Worm (Caenorhabditis elegans) whole organism, L2 larva: ENCODE data around the gene F08G12.1.

ENCODE experiments used
- blmp-1 ChIP-seq: sonication (generic microtip); optimal IDR thresholded peaks from 2 replicates; lab custom pipeline; 2017; ENCODE audit warnings: missing genetic modification characterization, mild to moderate bottlenecking, missing compliant biosample characterization, antibody characterized with exemption, moderate library complexity; ENCODE audit not compliant: insufficient read depth
- ceh-82 ChIP-seq: fragments of 150-350 bp; optimal IDR thresholded peaks from 2 replicates; lab custom pipeline; 2014; ENCODE audit warnings: missing biosample characterization, missing genetic modification characterization
- elt-3 ChIP-seq: sonication (generic microtip); optimal IDR thresholded peaks from 2 replicates; lab custom pipeline; 2017; ENCODE audit warnings: missing biosample characterization, missing genetic modification characterization
- lin-39 ChIP-seq: fragments of 150-350 bp; optimal IDR thresholded peaks from 2 replicates; lab custom pipeline; 2014; ENCODE audit warnings: missing biosample characterization, missing genetic modification reagents, missing genetic modification characterization
- nhr-237 ChIP-seq: fragments of 150-350 bp; optimal IDR thresholded peaks from 2 replicates; lab custom pipeline; 2014; ENCODE audit warnings: missing biosample characterization, missing genetic modification characterization
- unc-62 ChIP-seq: fragments of 150-350 bp; optimal IDR thresholded peaks from 2 replicates; lab custom pipeline; 2014; ENCODE audit warnings: missing biosample characterization, missing genetic modification reagents, missing genetic modification characterization

DNA sequence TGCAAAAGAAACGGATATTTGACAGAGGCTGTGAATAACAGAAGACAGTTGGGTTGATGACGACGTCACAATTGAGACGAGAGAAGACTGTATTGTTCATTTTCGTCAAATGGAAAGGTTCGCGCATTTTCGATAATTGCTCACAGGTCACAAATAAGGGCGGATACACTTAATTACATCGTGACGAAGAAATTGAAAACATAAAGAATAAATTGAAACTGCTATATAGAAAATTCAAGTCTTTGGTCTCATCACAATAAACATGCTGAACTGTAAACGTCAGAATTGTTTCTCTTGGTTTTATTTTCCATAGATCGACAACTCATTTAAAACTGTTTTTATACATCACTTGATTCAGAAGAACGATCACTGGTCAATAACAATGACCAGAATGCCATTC is 21.2 kb upstream of the F08G12.1 start, which contains the start of gene ZK455.5:
- no peak for TF ChIP-seq ceh-82 (tag; lab: Kevin White, UChicago)
- no peak for TF ChIP-seq blmp-1 (tag; lab: Kevin White, UChicago)
- no peak for TF ChIP-seq elt-3 (tag; lab: Kevin White, UChicago)
- no peak for TF ChIP-seq unc-62 (GFP tag; lab: Kevin White, UChicago)
- TF ChIP-seq lin-39 (tag; lab: Kevin White, UChicago) = no peak
- TF ChIP-seq nhr-237 (tag; lab: Kevin White, UChicago) = no peak
